Worm (Caenorhabditis elegans): ENCODE data around the gene vpat-1.

Gene vpat-1

ce11 chrX:1053929-1054328 is 7.9 kb upstream of the vpat-1 start, which contains the start of gene ncs-3:
Gene ncs-3 (plus strand): TSS chrX:1054081.
- TF ChIP-seq daf-16 (GFP tag; optimal IDR thresholded peaks at IDR 0.05) (peak in 1 of 2 experiments; percentile 91), daf-16 (tag; optimal IDR thresholded peaks at IDR 0.05) (no peak), aly-2 (tag; optimal IDR thresholded peaks at IDR 0.05) (no peak), egl-43 (GFP tag; IDR thresholded peaks at IDR 0.05) (no peak), aha-1 (tag) (peak; percentile 35), gei-8 (GFP tag; optimal IDR thresholded peaks at IDR 0.05) (no peak), tag-97 (GFP tag; IDR thresholded peaks at IDR 0.05) (no peak), ceh-20 (GFP tag; IDR thresholded peaks at IDR 0.05) (0 out of 2 replicates have a peak, but pooled peaks have one; percentile 13), nhr-102 (tag; optimal IDR thresholded peaks at IDR 0.05) (no peak), tra-1 (GFP tag; IDR thresholded peaks at IDR 0.05) (no peak)

DNA sequence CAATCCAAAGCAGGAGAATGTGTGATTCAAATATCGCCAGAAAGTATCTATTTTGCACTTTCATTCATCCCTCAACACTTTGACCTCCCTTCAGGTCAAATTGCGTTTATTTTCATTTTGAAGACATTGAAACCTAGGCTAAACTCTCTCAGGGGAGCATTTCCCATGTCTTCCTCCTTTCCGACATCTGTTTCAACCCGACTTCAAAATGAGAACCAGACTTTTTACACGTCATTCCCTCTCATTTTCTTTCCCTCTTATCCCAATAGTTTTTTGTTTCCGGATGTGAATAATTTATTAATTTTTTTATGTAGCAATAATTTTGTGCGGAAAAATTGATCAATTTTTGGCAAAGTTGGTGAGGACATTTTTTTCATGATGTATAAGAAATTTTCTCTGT is 7.0 kb upstream of the vpat-1 start:
- TF ChIP-seq F37D6.2 (tag; optimal IDR thresholded peaks at IDR 0.05) (no peak), fkh-10 (GFP tag; optimal IDR thresholded peaks at IDR 0.05) (no peak), skn-1 (tag; optimal IDR thresholded peaks at IDR 0.05) (no peak), dpl-1 (GFP tag; optimal IDR thresholded peaks at IDR 0.05) (no peak)

ce11 chrX:1051041-1051440 is 5.0 kb upstream of the vpat-1 start:
- TF ChIP-seq F37D6.2 (tag; optimal IDR thresholded peaks at IDR 0.05) = no peak
- no peak for TF ChIP-seq daf-19 (GFP tag; conservative IDR thresholded peaks at IDR 0.05)
- peak; percentile 52 for TF ChIP-seq nhr-11 (tag; optimal IDR thresholded peaks at IDR 0.05)
- TF ChIP-seq sdz-12 (GFP tag; optimal IDR thresholded peaks at IDR 0.05) = no peak
- TF ChIP-seq nhr-237 (tag; optimal IDR thresholded peaks at IDR 0.05) = no peak
- TF ChIP-seq nhr-77 (tag; optimal IDR thresholded peaks at IDR 0.05) = no peak
- peak; percentile 18 for TF ChIP-seq mxl-3 (GFP tag; optimal IDR thresholded peaks at IDR 0.05)
- no peak for TF ChIP-seq nhr-28 (tag; optimal IDR thresholded peaks at IDR 0.05)
- no peak for TF ChIP-seq pha-4 (GFP tag; IDR thresholded peaks at IDR 0.05)
- TF ChIP-seq pha-4 (tag; optimal IDR thresholded peaks at IDR 0.05) = no peak
- TF ChIP-seq ztf-11 (tag; optimal IDR thresholded peaks at IDR 0.05) = no peak
- no peak for TF ChIP-seq D1046.2 (GFP tag; IDR thresholded peaks at IDR 0.05)
- TF ChIP-seq dpl-1 (GFP tag; optimal IDR thresholded peaks at IDR 0.05) = no peak
- no peak for TF ChIP-seq mxl-2 (GFP tag; conservative IDR thresholded peaks at IDR 0.05)
- TF ChIP-seq daf-16 (GFP tag; optimal IDR thresholded peaks at IDR 0.05) = peak in 1 of 2 experiments; percentile 69
- TF ChIP-seq daf-16 (tag; optimal IDR thresholded peaks at IDR 0.05) = no peak
- TF ChIP-seq ceh-62 (tag; optimal IDR thresholded peaks at IDR 0.05) = no peak
- TF ChIP-seq ceh-82 (tag; optimal IDR thresholded peaks at IDR 0.05) = no peak
- no peak for TF ChIP-seq set-16 (GFP tag; IDR thresholded peaks at IDR 0.05)
- TF ChIP-seq unc-130 (GFP tag; optimal IDR thresholded peaks at IDR 0.05) = no peak
- peak in 1 of 2 experiments; percentile 77 for TF ChIP-seq unc-62 (GFP tag; optimal IDR thresholded peaks at IDR 0.05 in 1 of 2)
- TF ChIP-seq unc-62 (tag; optimal IDR thresholded peaks at IDR 0.05) = no peak
- TF ChIP-seq mdl-1 (tag; optimal IDR thresholded peaks at IDR 0.05) = no peak
- TF ChIP-seq nhr-48 (tag; optimal IDR thresholded peaks at IDR 0.05) = no peak
- no peak for TF ChIP-seq T20F7.1 (GFP tag; optimal IDR thresholded peaks at IDR 0.05)
- TF ChIP-seq mes-2 (tag; optimal IDR thresholded peaks at IDR 0.05; ENCODE audit: poor library complexity, severe bottlenecking) = no peak
- peak; percentile 43 for TF ChIP-seq hlh-11 (tag; optimal IDR thresholded peaks at IDR 0.05)

ce11 chrX:1044327-1044726 is 1.7 kb downstream of the vpat-1 start:
- TF ChIP-seq jun-1 (tag; optimal IDR thresholded peaks at IDR 0.05) (no peak), nhr-6 (tag; optimal IDR thresholded peaks at IDR 0.05) (no peak), zip-2 (tag; optimal IDR thresholded peaks at IDR 0.05) (peak; percentile 96), set-16 (GFP tag; IDR thresholded peaks at IDR 0.05) (no peak), F26F4.8 (GFP tag; conservative IDR thresholded peaks at IDR 0.05) (no peak), skn-1 (tag; optimal IDR thresholded peaks at IDR 0.05) (no peak)

All from whole organism, L4 larva.